Fruit fly (Drosophila melanogaster): ENCODE data around the gene CG12003.

The CG12003 gene

dm6 chr3L:1592822-1593452, 27.7 kb downstream of the CG12003 start:
- TF ChIP-seq fru (optimal IDR thresholded peaks at IDR 0.05) (no peak), inv (GFP tag; IDR thresholded peaks at IDR 0.05; ENCODE audit: partially characterized antibody) (no peak), HLHmδ (GFP tag; optimal IDR thresholded peaks at IDR 0.05) (no peak), CG17186 (GFP tag; optimal IDR thresholded peaks at IDR 0.05) (no peak), Jarid2 (GFP tag; optimal IDR thresholded peaks at IDR 0.05) (peak; percentile 11), ftz-f1 (GFP tag; optimal IDR thresholded peaks at IDR 0.05) (no peak), CG15514 (GFP tag; optimal IDR thresholded peaks at IDR 0.05) (no peak), CG8924 (tag; optimal IDR thresholded peaks at IDR 0.05) (no peak), CG12391 (tag; optimal IDR thresholded peaks at IDR 0.05) (no peak), jing (GFP tag; optimal IDR thresholded peaks at IDR 0.05) (no peak), CTCF (GFP tag; optimal IDR thresholded peaks at IDR 0.05) (no peak), run (tag; optimal IDR thresholded peaks at IDR 0.05) (no peak), repo (GFP tag; optimal IDR thresholded peaks at IDR 0.05) (no peak), CG8359 (GFP tag; optimal IDR thresholded peaks at IDR 0.05; ENCODE audit: borderline replicate concordance) (no peak), ap (GFP tag; IDR thresholded peaks at IDR 0.05) (no peak), CG4282 (GFP tag; optimal IDR thresholded peaks at IDR 0.05) (no peak), chif (GFP tag; optimal IDR thresholded peaks at IDR 0.05) (no peak), CG6689 (GFP tag; IDR thresholded peaks at IDR 0.05) (no peak), btn (GFP tag; optimal IDR thresholded peaks at IDR 0.05) (no peak), Dek (tag; optimal IDR thresholded peaks at IDR 0.05) (no peak), h (optimal IDR thresholded peaks at IDR 0.05) (no peak), dimm (GFP tag; IDR thresholded peaks at IDR 0.05) (no peak), pum (GFP tag; optimal IDR thresholded peaks at IDR 0.05) (no peak), D (optimal IDR thresholded peaks at IDR 0.05) (peak; percentile 45), D (GFP tag; optimal IDR thresholded peaks at IDR 0.05) (no peak), CG17912 (GFP tag; optimal IDR thresholded peaks at IDR 0.05) (no peak), CG31365 (tag; optimal IDR thresholded peaks at IDR 0.05) (peak; percentile 94), CG14710 (tag; optimal IDR thresholded peaks at IDR 0.05) (no peak), ttk (GFP tag; IDR thresholded peaks at IDR 0.05) (no peak), CG1832 (GFP tag; optimal IDR thresholded peaks at IDR 0.05) (peak; percentile 5), eve (GFP tag; optimal IDR thresholded peaks at IDR 0.05) (no peak), Trl (optimal IDR thresholded peaks at IDR 0.05) (peak in 1 of 2 experiments; percentile 86), Trl (GFP tag; optimal IDR thresholded peaks at IDR 0.05) (no peak), GATAe (GFP tag; conservative IDR thresholded peaks at IDR 0.05) (no peak), Camta (GFP tag; optimal IDR thresholded peaks at IDR 0.05) (no peak), Sry-β (GFP tag; optimal IDR thresholded peaks at IDR 0.05) (no peak), Ets65A (GFP tag) (peak; percentile 73), Sry-δ (GFP tag; optimal IDR thresholded peaks at IDR 0.05) (no peak), lab (GFP tag; optimal IDR thresholded peaks at IDR 0.05) (no peak), nerfin-1 (tag; optimal IDR thresholded peaks at IDR 0.05) (no peak), CG18011 (GFP tag; optimal IDR thresholded peaks at IDR 0.05) (no peak), nom (GFP tag; optimal IDR thresholded peaks at IDR 0.05) (peak; percentile 69), CG12299 (tag; optimal IDR thresholded peaks at IDR 0.05) (no peak), CG15601 (tag; optimal IDR thresholded peaks at IDR 0.05) (no peak), ssp (GFP tag; IDR thresholded peaks at IDR 0.05) (no peak), insv (GFP tag; optimal IDR thresholded peaks at IDR 0.05) (peak in 1 of 2 experiments; percentile 92), CG8290 (GFP tag; optimal IDR thresholded peaks at IDR 0.05) (no peak), CG8290 (tag; optimal IDR thresholded peaks at IDR 0.05) (peak in 1 of 2 experiments; percentile 78), Bdp1 (GFP tag; optimal IDR thresholded peaks at IDR 0.05) (no peak), CG1792 (GFP tag; optimal IDR thresholded peaks at IDR 0.05) (no peak), Dip3 (GFP tag; optimal IDR thresholded peaks at IDR 0.05) (no peak), Usf (GFP tag; optimal IDR thresholded peaks at IDR 0.05) (no peak), CG12155 (GFP tag; optimal IDR thresholded peaks at IDR 0.05) (no peak)

Data from whole organism, embryonic.